Worm (Caenorhabditis elegans) whole organism, L4/young adult: ENCODE data around the gene prx-14.

Experiments
- dao-5 ChIP-seq: sonication (generic microtip); optimal IDR thresholded peaks from 2 replicates; lab custom pipeline; 2016; ENCODE audit warnings: missing genotype, missing genetic modification characterization, moderate library complexity, missing compliant biosample characterization
- him-1 ChIP-seq: sonication (generic microtip); optimal IDR thresholded peaks from 2 replicates; lab custom pipeline; 2016; ENCODE audit warnings: missing genotype, missing genetic modification reagents, missing genetic modification characterization, missing compliant biosample characterization

ce11 chrIV:11146962-11147470 is 35.9 kb upstream of the prx-14 start, which contains the start of gene pigq-1:
- TF ChIP-seq dao-5 (tag; lab: Kevin White, UChicago) (peak; percentile 12), him-1 (tag; lab: Kevin White, UChicago) (no peak)
